Worm (Caenorhabditis elegans) whole organism, mixed stage, embryonic: ENCODE results near the gene K02H11.4.

Experiments
- M03D4.4 ChIP-seq: sonication (generic microtip); optimal IDR thresholded peaks from 2 replicates; lab custom pipeline; 2017; ENCODE audit warnings: mild to moderate bottlenecking, missing genetic modification characterization, missing compliant biosample characterization
- bed-3 ChIP-seq: fragments of 200-800 bp; sonication (Bioruptor generic); optimal IDR thresholded peaks from 3 replicates; lab custom pipeline; 2018; ENCODE audit warnings: mild to moderate bottlenecking, missing genetic modification characterization, moderate library complexity, missing compliant biosample characterization
- blmp-1 ChIP-seq: fragments of 150-350 bp; optimal IDR thresholded peaks from 2 replicates; lab custom pipeline; 2014; ENCODE audit warnings: missing biosample characterization, missing genetic modification characterization
- ceh-39 ChIP-seq: fragments of 150-350 bp; optimal IDR thresholded peaks from 2 replicates; lab custom pipeline; 2014; ENCODE audit warnings: missing biosample characterization, missing genetic modification characterization
- ceh-43 ChIP-seq: fragments of 200-800 bp; sonication (Bioruptor generic); optimal IDR thresholded peaks from 2 replicates; lab custom pipeline; 2018; ENCODE audit warnings: mild to moderate bottlenecking, missing genetic modification characterization, moderate library complexity, missing compliant biosample characterization
- ceh-83 ChIP-seq: fragments of 200-800 bp; sonication (Bioruptor generic); optimal IDR thresholded peaks from 2 replicates; lab custom pipeline; 2018; ENCODE audit warnings: mild to moderate bottlenecking, missing genetic modification characterization, missing compliant biosample characterization
- elt-1 ChIP-seq: sonication (generic microtip); optimal IDR thresholded peaks from 2 replicates; lab custom pipeline; 2017; ENCODE audit warnings: missing genetic modification characterization, mild to moderate bottlenecking, missing compliant biosample characterization, antibody characterized with exemption, moderate library complexity, borderline replicate concordance; ENCODE audit not compliant: insufficient read depth
- flh-1 ChIP-seq: fragments of 200-800 bp; sonication (Bioruptor generic); optimal IDR thresholded peaks from 2 replicates; lab custom pipeline; 2018; ENCODE audit warnings: mild to moderate bottlenecking, missing genetic modification characterization, moderate library complexity, missing compliant biosample characterization
- ham-2 ChIP-seq: fragments of 200-800 bp; sonication (Bioruptor generic); optimal IDR thresholded peaks from 2 replicates; lab custom pipeline; 2018; ENCODE audit warnings: mild to moderate bottlenecking, missing genetic modification characterization, missing compliant biosample characterization
- lin-13 ChIP-seq: fragments of 150-350 bp; optimal IDR thresholded peaks from 2 replicates; lab custom pipeline; 2014; ENCODE audit warnings: missing biosample characterization, missing genetic modification characterization
- lin-32 ChIP-seq: fragments of 200-800 bp; sonication (Bioruptor generic); optimal IDR thresholded peaks from 2 replicates; lab custom pipeline; 2018; ENCODE audit warnings: mild to moderate bottlenecking, missing genetic modification characterization, missing compliant biosample characterization
- lsy-2 ChIP-seq: fragments of 150-350 bp; optimal IDR thresholded peaks from 2 replicates; lab custom pipeline; 2014; ENCODE audit warnings: missing biosample characterization, missing genetic modification characterization
- mab-5 ChIP-seq: fragments of 150-350 bp; optimal IDR thresholded peaks from 2 replicates; lab custom pipeline; 2014; ENCODE audit warnings: missing biosample characterization, missing genetic modification characterization
- mep-1 ChIP-seq: fragments of 150-350 bp; optimal IDR thresholded peaks from 2 replicates; lab custom pipeline; 2017; ENCODE audit warnings: missing biosample characterization, missing genetic modification reagents, missing genetic modification characterization, inconsistent platforms
- mls-2 ChIP-seq: sonication (generic microtip); optimal IDR thresholded peaks from 2 replicates; lab custom pipeline; 2016; ENCODE audit warnings: mild to moderate bottlenecking, missing genetic modification characterization, moderate library complexity, missing compliant biosample characterization
- nhr-12 ChIP-seq: fragments of 150-350 bp; optimal IDR thresholded peaks from 2 replicates; lab custom pipeline; 2014; ENCODE audit warnings: missing biosample characterization, missing genetic modification characterization
- nhr-237 ChIP-seq: fragments of 150-350 bp; optimal IDR thresholded peaks from 2 replicates; lab custom pipeline; 2014; ENCODE audit warnings: missing biosample characterization, missing genetic modification characterization
- nhr-28 ChIP-seq: fragments of 150-350 bp; optimal IDR thresholded peaks from 2 replicates; lab custom pipeline; 2014; ENCODE audit warnings: missing biosample characterization, missing genetic modification characterization
- nhr-76 ChIP-seq: sonication (generic microtip); optimal IDR thresholded peaks from 2 replicates; lab custom pipeline; 2017; ENCODE audit warnings: missing biosample characterization, missing genetic modification characterization
- sem-2 ChIP-seq: fragments of 200-800 bp; sonication (Bioruptor generic); optimal IDR thresholded peaks from 2 replicates; lab custom pipeline; 2018; ENCODE audit warnings: mild to moderate bottlenecking, missing genetic modification characterization, missing compliant biosample characterization
- snpc-4 ChIP-seq: fragments of 150-350 bp; optimal IDR thresholded peaks from 2 replicates; lab custom pipeline; 2014; ENCODE audit warnings: missing biosample characterization, missing genetic modification characterization
- sptf-1 ChIP-seq: sonication (generic microtip); optimal IDR thresholded peaks from 2 replicates; lab custom pipeline; 2017; ENCODE audit warnings: mild to moderate bottlenecking, missing genetic modification characterization, moderate library complexity, missing compliant biosample characterization
- tbx-8 ChIP-seq: fragments of 200-800 bp; sonication (Bioruptor generic); optimal IDR thresholded peaks from 2 replicates; lab custom pipeline; 2018; ENCODE audit warnings: mild to moderate bottlenecking, missing genetic modification characterization, moderate library complexity, missing compliant biosample characterization
- unc-120 ChIP-seq: sonication (generic microtip); optimal IDR thresholded peaks from 2 replicates; lab custom pipeline; 2017; ENCODE audit warnings: missing genetic modification characterization, missing compliant biosample characterization; ENCODE audit not compliant: poor library complexity, severe bottlenecking
- unc-39 ChIP-seq: fragments of 150-350 bp; optimal IDR thresholded peaks from 2 replicates; lab custom pipeline; 2014; ENCODE audit warnings: missing biosample characterization, missing genetic modification characterization
- unc-62 ChIP-seq: fragments of 150-350 bp; optimal IDR thresholded peaks from 2 replicates; lab custom pipeline; 2014; ENCODE audit warnings: missing biosample characterization, missing genetic modification reagents, missing genetic modification characterization
- zip-8 ChIP-seq: fragments of 150-350 bp; optimal IDR thresholded peaks from 2 replicates; lab custom pipeline; 2014; ENCODE audit warnings: missing biosample characterization, missing genetic modification characterization
- ztf-11 ChIP-seq: fragments of 150-350 bp; optimal IDR thresholded peaks from 2 replicates; lab custom pipeline; 2014; ENCODE audit warnings: missing biosample characterization, missing genetic modification characterization

The K02H11.4 gene

DNA sequence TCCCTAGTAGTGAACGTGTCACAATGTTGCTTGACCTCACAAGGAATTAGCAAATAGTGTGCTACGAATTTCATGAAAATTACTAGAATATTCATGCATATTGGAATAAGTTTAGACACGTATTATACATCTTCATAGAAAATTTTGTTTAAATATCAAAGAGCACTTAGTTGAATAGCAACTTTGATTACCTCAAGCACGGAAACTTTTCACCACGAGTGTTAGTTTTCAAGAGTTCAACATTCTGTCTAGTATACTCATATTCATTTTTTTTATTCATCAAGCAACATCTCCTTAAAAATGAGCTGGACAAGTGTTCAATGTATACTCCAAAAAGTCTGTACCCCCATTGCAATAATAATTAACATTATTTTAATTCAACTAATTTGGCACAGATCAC, 8.6 kb downstream of the K02H11.4 start, which contains the start of gene str-243:
str-243 (plus strand) TSS at position 301 of the 400 bp plus-strand sequence.
- TF ChIP-seq ceh-83 (GFP tag; lab: Kevin White, UChicago) (no peak), nhr-12 (no peak), lin-32 (GFP tag; lab: Kevin White, UChicago) (no peak), ham-2 (GFP tag; lab: Kevin White, UChicago) (no peak), sem-2 (GFP tag; lab: Kevin White, UChicago) (no peak), unc-62 (GFP tag; lab: Kevin White, UChicago) (no peak), elt-1 (no peak), mep-1 (tag; lab: Kevin White, UChicago) (no peak), nhr-237 (no peak), blmp-1 (tag; lab: Kevin White, UChicago) (no peak)

DNA sequence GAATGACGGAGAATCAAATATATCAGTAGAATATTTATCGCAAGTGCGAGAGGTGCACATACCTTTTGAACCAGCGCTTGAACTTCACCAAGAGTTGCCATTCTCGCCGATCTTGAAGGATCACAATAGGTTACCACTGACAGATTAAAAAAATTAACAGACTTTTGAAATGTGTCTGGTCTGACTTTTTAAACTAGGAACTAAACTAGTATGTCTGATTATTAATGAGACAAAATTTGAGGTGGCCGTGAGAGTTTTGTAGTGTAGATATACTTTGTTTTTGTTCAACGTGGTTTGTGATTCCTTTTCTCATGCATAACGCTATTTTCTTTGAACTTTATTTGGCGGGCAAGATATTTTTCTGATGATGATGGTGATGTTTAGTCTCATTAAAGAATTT, 9.2 kb downstream of the K02H11.4 start, which contains the start of gene str-240:
str-240 (minus strand) TSS at position 101 of the 400 bp plus-strand sequence.
- TF ChIP-seq sem-2 (GFP tag; lab: Kevin White, UChicago), result no peak
- TF ChIP-seq ztf-11 (tag; lab: Kevin White, UChicago), result no peak
- TF ChIP-seq lin-13, result no peak
- no peak for TF ChIP-seq nhr-237
- no peak for TF ChIP-seq nhr-12
- TF ChIP-seq nhr-76 (tag; lab: Kevin White, UChicago), result no peak
- no peak for TF ChIP-seq unc-62 (GFP tag; lab: Kevin White, UChicago)
- TF ChIP-seq elt-1, result no peak
- no peak for TF ChIP-seq snpc-4
- TF ChIP-seq mab-5, result no peak
- no peak for TF ChIP-seq ceh-43 (GFP tag; lab: Kevin White, UChicago)
- no peak for TF ChIP-seq sptf-1 (tag; lab: Kevin White, UChicago)
- TF ChIP-seq zip-8 (tag; lab: Kevin White, UChicago), result no peak
- no peak for TF ChIP-seq nhr-28 (tag; lab: Kevin White, UChicago)
- no peak for TF ChIP-seq mls-2
- TF ChIP-seq bed-3 (GFP tag; lab: Kevin White, UChicago), result no peak
- no peak for TF ChIP-seq tbx-8 (GFP tag; lab: Kevin White, UChicago)
- no peak for TF ChIP-seq ceh-83 (GFP tag; lab: Kevin White, UChicago)
- no peak for TF ChIP-seq unc-120

DNA sequence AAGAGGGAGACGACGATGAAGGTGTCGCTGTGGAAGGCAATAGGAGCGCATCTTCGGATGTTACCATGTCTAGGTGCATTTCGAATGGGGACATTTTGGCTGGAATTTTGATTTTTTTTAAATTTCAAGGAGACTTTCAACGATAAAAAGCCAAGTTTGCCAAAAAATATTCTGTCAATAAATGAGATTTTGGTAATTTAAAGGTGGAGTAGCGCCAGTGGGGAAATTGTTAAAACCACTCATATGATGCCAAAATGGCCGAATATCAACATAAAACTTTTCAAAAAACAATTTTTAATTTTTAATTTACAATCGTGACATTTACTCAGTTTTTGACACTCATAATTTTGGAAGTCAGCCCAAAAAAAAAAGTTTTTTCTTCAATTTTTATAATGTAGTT, 19.5 kb downstream of the K02H11.4 start, which contains the start of gene nhr-260:
nhr-260 (minus strand) TSS at position 101 of the 400 bp plus-strand sequence.
- TF ChIP-seq sptf-1 (tag; lab: Kevin White, UChicago) (no peak), nhr-12 (no peak)
- TF ChIP-seq, all 35 proteins: peak for 0

DNA sequence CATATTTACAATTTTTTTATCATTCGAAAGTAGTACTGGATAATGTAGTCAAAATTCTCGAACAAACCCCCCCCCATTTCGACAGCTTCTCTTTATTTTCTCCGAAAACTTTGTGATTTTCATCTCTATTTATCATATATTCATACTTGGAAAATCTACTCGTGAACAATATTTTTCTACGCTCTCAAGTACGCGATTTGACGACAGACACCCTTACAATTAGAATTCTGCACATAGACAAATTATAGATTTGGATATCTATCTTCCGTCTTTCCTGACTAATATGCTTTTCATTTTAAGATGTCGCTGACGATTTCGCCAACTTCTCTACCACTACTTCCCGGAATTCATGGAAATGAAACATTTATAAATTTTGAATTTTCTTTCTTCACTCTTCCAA, 25.1 kb downstream of the K02H11.4 start, which contains the start of gene sru-28:
sru-28 (plus strand) TSS at position 301 of the 400 bp plus-strand sequence.
- no peak for TF ChIP-seq unc-39 (tag; lab: Kevin White, UChicago)
- TF ChIP-seq bed-3 (GFP tag; lab: Kevin White, UChicago), result no peak
- TF ChIP-seq ham-2 (GFP tag; lab: Kevin White, UChicago), result no peak
- no peak for TF ChIP-seq lsy-2 (tag; lab: Kevin White, UChicago)
- TF ChIP-seq sem-2 (GFP tag; lab: Kevin White, UChicago), result no peak
- TF ChIP-seq unc-62 (GFP tag; lab: Kevin White, UChicago), result no peak
- TF ChIP-seq lin-13, result no peak
- no peak for TF ChIP-seq mls-2
- no peak for TF ChIP-seq blmp-1 (tag; lab: Kevin White, UChicago)
- no peak for TF ChIP-seq nhr-237
- no peak for TF ChIP-seq tbx-8 (GFP tag; lab: Kevin White, UChicago)
- TF ChIP-seq sptf-1 (tag; lab: Kevin White, UChicago), result no peak
- TF ChIP-seq ceh-39 (tag; lab: Kevin White, UChicago), result no peak
- TF ChIP-seq nhr-76 (tag; lab: Kevin White, UChicago), result no peak
- TF ChIP-seq unc-120, result no peak
- TF ChIP-seq, all 35 proteins: peak for 0

DNA sequence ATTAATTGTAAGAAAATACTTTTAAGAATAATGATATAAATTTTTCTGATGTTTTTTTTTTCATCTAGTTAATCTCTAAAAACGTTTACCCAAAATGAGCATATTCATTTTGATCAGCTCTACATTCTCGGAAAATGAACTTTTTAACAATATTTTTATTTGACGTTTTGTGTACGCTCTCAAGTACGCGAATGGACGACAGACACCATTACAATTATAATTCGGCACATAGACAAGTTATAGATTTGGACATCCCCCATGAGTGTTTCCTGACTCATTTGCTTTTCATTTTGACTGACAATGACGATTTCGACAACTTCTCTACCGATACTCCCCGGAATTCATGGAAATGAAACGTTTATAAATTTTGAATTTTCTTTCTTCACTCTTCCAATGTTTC, 31.9 kb downstream of the K02H11.4 start, which contains the start of gene sru-27:
sru-27 (plus strand) TSS at position 301 of the 400 bp plus-strand sequence.
- TF ChIP-seq nhr-28 (tag; lab: Kevin White, UChicago) (no peak), unc-39 (tag; lab: Kevin White, UChicago) (no peak), nhr-12 (no peak), zip-8 (tag; lab: Kevin White, UChicago) (no peak), sem-2 (GFP tag; lab: Kevin White, UChicago) (no peak), flh-1 (GFP tag; lab: Kevin White, UChicago) (no peak), ham-2 (GFP tag; lab: Kevin White, UChicago) (no peak), lsy-2 (tag; lab: Kevin White, UChicago) (no peak), ceh-39 (tag; lab: Kevin White, UChicago) (no peak), M03D4.4 (tag; lab: Kevin White, UChicago) (no peak)
